Fruit fly (Drosophila melanogaster): ENCODE data around the gene His3.3A.

DNA sequence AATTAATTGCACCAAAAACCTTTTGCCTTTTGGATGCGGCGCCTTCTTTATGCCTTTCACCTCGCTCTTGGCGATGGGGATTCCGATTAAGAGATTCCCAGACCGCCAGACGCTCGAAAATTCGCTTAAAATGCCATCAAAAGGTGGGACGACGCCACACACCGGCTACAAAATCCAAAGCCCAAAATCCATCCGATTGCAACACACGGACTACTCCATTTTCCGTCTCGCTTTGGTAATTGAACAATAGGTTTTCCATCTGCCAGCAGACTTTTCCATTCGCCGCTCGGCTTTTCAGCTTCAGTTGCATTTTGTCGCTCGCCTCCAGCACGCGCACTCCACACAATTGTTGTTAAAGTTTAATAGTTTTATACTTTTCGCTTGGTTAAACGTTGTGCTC is 5.7 kb downstream of the His3.3A start, which contains the start of gene qtc:
- no peak for TF ChIP-seq Hr39 (GFP tag; optimal IDR thresholded peaks at IDR 0.05)
- TF ChIP-seq fd85E (GFP tag; optimal IDR thresholded peaks at IDR 0.05), result no peak
- TF ChIP-seq CG16779 (tag; optimal IDR thresholded peaks at IDR 0.05), result no peak
- TF ChIP-seq Eip78C (GFP tag), result no peak
- TF ChIP-seq Hr4 (GFP tag; optimal IDR thresholded peaks at IDR 0.05), result no peak
- no peak for TF ChIP-seq CG8319 (GFP tag; optimal IDR thresholded peaks at IDR 0.05)
- no peak for TF ChIP-seq Hr38 (GFP tag; optimal IDR thresholded peaks at IDR 0.05)
- TF ChIP-seq CG6854 (GFP tag; optimal IDR thresholded peaks at IDR 0.05), result no peak
- no peak for TF ChIP-seq svp (GFP tag)
- no peak for TF ChIP-seq CG15336 (GFP tag; IDR thresholded peaks at IDR 0.05)
